Fruit fly (Drosophila melanogaster) whole organism, embryonic: ENCODE results near the gene CG3909.

Experiments used
- Antp ChIP-seq: fragments of 200-800 bp; sonication (Bioruptor generic); optimal IDR thresholded peaks from 3 replicates; lab custom pipeline; 2016; ENCODE audit warnings: missing biosample characterization, missing genetic modification characterization
- Bgb ChIP-seq: fragments of 200-800 bp; sonication (Bioruptor generic); IDR thresholded peaks from 2 replicates; pipeline ENCODE4 v1.3.6; 2022; ENCODE audit warnings: missing biosample characterization, missing genetic modification characterization; ENCODE audit not compliant: partially characterized antibody
- CG10209 ChIP-seq: fragments of 200-800 bp; sonication (Bioruptor generic); optimal IDR thresholded peaks from 3 replicates; lab custom pipeline; 2017; ENCODE audit warnings: missing biosample characterization, mild to moderate bottlenecking, missing genetic modification characterization, missing genetic modification reagents
- CG1024 ChIP-seq: fragments of 200-800 bp; sonication (Bioruptor generic); IDR thresholded peaks from 2 replicates; pipeline ENCODE4 v1.3.6; 2022; ENCODE audit warnings: missing biosample characterization, missing genetic modification characterization
- CG11398 ChIP-seq: fragments of 200-800 bp; sonication (Bioruptor generic); optimal IDR thresholded peaks from 2 replicates; lab custom pipeline; 2016; ENCODE audit warnings: missing biosample characterization, missing genetic modification characterization
- CG13287 ChIP-seq: fragments of 200-800 bp; sonication (Bioruptor generic); IDR thresholded peaks from 2 replicates; pipeline ENCODE4 v1.3.6; 2022; ENCODE audit warnings: missing biosample characterization, missing genetic modification characterization; ENCODE audit not compliant: partially characterized antibody
- CG13296 ChIP-seq: fragments of 200-800 bp; sonication (Bioruptor generic); optimal IDR thresholded peaks from 3 replicates; lab custom pipeline; 2018; ENCODE audit warnings: missing biosample characterization, mild to moderate bottlenecking, missing genetic modification characterization
- CG14965 ChIP-seq: fragments of 200-800 bp; sonication (Bioruptor generic); optimal IDR thresholded peaks from 2 replicates; lab custom pipeline; 2016; ENCODE audit warnings: missing biosample characterization, missing genetic modification characterization, borderline replicate concordance
- CG15601 ChIP-seq: fragments of 200-800 bp; sonication (Bioruptor generic); optimal IDR thresholded peaks from 3 replicates; lab custom pipeline; 2019; ENCODE audit warnings: missing biosample characterization, mild to moderate bottlenecking, missing genetic modification characterization, moderate library complexity
- CG16813 ChIP-seq: fragments of 200-800 bp; sonication (Bioruptor generic); IDR thresholded peaks from 3 replicates; pipeline ENCODE4 v1.3.6; 2022; ENCODE audit warnings: missing biosample characterization, missing genetic modification characterization; ENCODE audit not compliant: partially characterized antibody
- CG17359 ChIP-seq: fragments of 200-800 bp; sonication (Bioruptor generic); optimal IDR thresholded peaks from 3 replicates; lab custom pipeline; 2018; ENCODE audit warnings: missing biosample characterization, mild to moderate bottlenecking, missing genetic modification characterization, moderate library complexity
- CG18262 ChIP-seq: fragments of 200-800 bp; optimal IDR thresholded peaks from 3 replicates; lab custom pipeline; 2019; ENCODE audit warnings: missing biosample characterization, mild to moderate bottlenecking, missing genetic modification characterization, moderate library complexity
- CG18476 ChIP-seq: fragments of 200-800 bp; sonication (Bioruptor generic); optimal IDR thresholded peaks from 2 replicates; lab custom pipeline; 2016; ENCODE audit warnings: missing biosample characterization, mild to moderate bottlenecking, missing genetic modification characterization
- CG18599 ChIP-seq: fragments of 200-800 bp; sonication (Bioruptor generic); optimal IDR thresholded peaks from 3 replicates; lab custom pipeline; 2017; ENCODE audit warnings: missing biosample characterization, missing genetic modification characterization, mild to moderate bottlenecking, moderate library complexity, missing genetic modification reagents
- CG31388 ChIP-seq: fragments of 200-800 bp; sonication (Bioruptor generic); optimal IDR thresholded peaks from 2 replicates; lab custom pipeline; 2016; ENCODE audit warnings: missing biosample characterization, missing genetic modification characterization
- CG3847 ChIP-seq: fragments of 200-800 bp; sonication (Bioruptor generic); IDR thresholded peaks from 2 replicates; pipeline ENCODE4 v1.3.6; 2022; ENCODE audit warnings: missing biosample characterization, missing genetic modification characterization
- CG9727 ChIP-seq: fragments of 200-800 bp; sonication (Bioruptor generic); optimal IDR thresholded peaks from 3 replicates; lab custom pipeline; 2017; ENCODE audit warnings: missing biosample characterization, mild to moderate bottlenecking, missing genetic modification characterization
- CrebB ChIP-seq: fragments of 200-800 bp; sonication (Bioruptor generic); optimal IDR thresholded peaks from 3 replicates; lab custom pipeline; 2018; ENCODE audit warnings: missing biosample characterization, mild to moderate bottlenecking, missing genetic modification characterization
- Dll ChIP-seq: fragments of 200-800 bp; sonication (Bioruptor generic); IDR thresholded peaks from 4 replicates; pipeline ENCODE4 v1.3.6; 2022; ENCODE audit warnings: missing biosample characterization, missing genetic modification characterization; ENCODE audit not compliant: partially characterized antibody
- Doc3 ChIP-seq: fragments of 200-800 bp; sonication (Bioruptor generic); IDR thresholded peaks from 3 replicates; pipeline ENCODE4 v1.3.6; 2022; ENCODE audit warnings: missing biosample characterization, missing genetic modification characterization; ENCODE audit not compliant: partially characterized antibody
- Dref ChIP-seq: fragments of 200-800 bp; sonication (Bioruptor generic); IDR thresholded peaks from 2 replicates; pipeline ENCODE4 v1.3.6; 2022; ENCODE audit warnings: missing biosample characterization, missing genetic modification characterization
- E2f2 ChIP-seq: fragments of 200-800 bp; sonication (Bioruptor generic); IDR thresholded peaks from 2 replicates; pipeline ENCODE4 v1.3.6; 2022; ENCODE audit warnings: missing biosample characterization, missing genetic modification characterization
- HLH4C ChIP-seq: fragments of 200-800 bp; sonication (Bioruptor generic); IDR thresholded peaks from 3 replicates; pipeline ENCODE4 v1.3.6; 2022; ENCODE audit warnings: missing biosample characterization, missing genetic modification characterization; ENCODE audit not compliant: partially characterized antibody
- Hey ChIP-seq: fragments of 200-800 bp; sonication (Bioruptor generic); optimal IDR thresholded peaks from 3 replicates; lab custom pipeline; 2018; ENCODE audit warnings: missing biosample characterization, mild to moderate bottlenecking, missing genetic modification characterization
- HmgD ChIP-seq: fragments of 200-800 bp; sonication (Bioruptor generic); optimal IDR thresholded peaks from 3 replicates; lab custom pipeline; 2016; ENCODE audit warnings: missing biosample characterization, missing genetic modification characterization
- Myb ChIP-seq: fragments of 200-800 bp; sonication (Bioruptor generic); optimal IDR thresholded peaks from 2 replicates; lab custom pipeline; 2016; ENCODE audit warnings: missing biosample characterization, missing genetic modification characterization
- Ptx1 ChIP-seq: fragments of 200-800 bp; sonication (Bioruptor generic); IDR thresholded peaks from 2 replicates; pipeline ENCODE4 v1.3.6; 2022; ENCODE audit warnings: missing biosample characterization, missing genetic modification characterization
- Scr ChIP-seq: fragments of 200-800 bp; sonication (Bioruptor generic); IDR thresholded peaks from 2 replicates; pipeline ENCODE4 v1.3.6; 2022; ENCODE audit warnings: missing biosample characterization, missing genetic modification characterization; ENCODE audit not compliant: partially characterized antibody
- Sry-β ChIP-seq: fragments of 200-800 bp; sonication (Bioruptor generic); optimal IDR thresholded peaks from 2 replicates; lab custom pipeline; 2018; ENCODE audit warnings: missing biosample characterization, mild to moderate bottlenecking, missing genetic modification characterization, moderate library complexity
- Sry-δ ChIP-seq: fragments of 200-800 bp; sonication (Bioruptor generic); optimal IDR thresholded peaks from 2 replicates; lab custom pipeline; 2016; ENCODE audit warnings: missing biosample characterization, missing genetic modification characterization
- YL-1 ChIP-seq: fragments of 200-800 bp; sonication (Bioruptor generic); optimal IDR thresholded peaks from 3 replicates; lab custom pipeline; 2017; ENCODE audit warnings: missing biosample characterization, mild to moderate bottlenecking, missing genetic modification characterization
- esg ChIP-seq: fragments of 200-800 bp; sonication (Bioruptor generic); conservative IDR thresholded peaks from 2 replicates; pipeline ENCODE4 v1.3.6; 2022; ENCODE audit warnings: missing biosample characterization, missing genetic modification characterization
- grn ChIP-seq: fragments of 200-800 bp; sonication (Bioruptor generic); optimal IDR thresholded peaks from 3 replicates; lab custom pipeline; 2017; ENCODE audit warnings: missing biosample characterization, missing genetic modification characterization
- gsb ChIP-seq: fragments of 200-800 bp; sonication (Bioruptor generic); IDR thresholded peaks from 2 replicates; pipeline ENCODE4 v1.3.6; 2022; ENCODE audit warnings: missing biosample characterization, missing genetic modification characterization
- her ChIP-seq: fragments of 200-800 bp; sonication (Bioruptor generic); optimal IDR thresholded peaks from 2 replicates; lab custom pipeline; 2016; ENCODE audit warnings: missing biosample characterization, missing genetic modification characterization
- inv ChIP-seq: fragments of 200-800 bp; sonication (Bioruptor generic); IDR thresholded peaks from 2 replicates; pipeline ENCODE4 v1.3.6; 2022; ENCODE audit warnings: missing biosample characterization, missing genetic modification characterization; ENCODE audit not compliant: partially characterized antibody
- nerfin-2 ChIP-seq: fragments of 200-800 bp; sonication (Bioruptor generic); IDR thresholded peaks from 2 replicates; pipeline ENCODE4 v1.3.6; 2022; ENCODE audit warnings: missing biosample characterization, missing genetic modification characterization; ENCODE audit not compliant: partially characterized antibody
- org-1 ChIP-seq: fragments of 200-800 bp; sonication (Bioruptor generic); optimal IDR thresholded peaks from 2 replicates; lab custom pipeline; 2017; ENCODE audit warnings: missing biosample characterization, missing genetic modification characterization
- pan ChIP-seq, 4 experiments: fragments of >200 bp in 3 of 4; fragments of 200-800 bp in 1 of 4; sonication (Bioruptor generic) in 1 of 4; optimal IDR thresholded peaks in 3 of 4; IDR thresholded peaks in 1 of 4; 2 replicates each; pipeline versions ENCODE4 v1.3.6 to Lab custom; 2017 to 2022; ENCODE audit warnings: missing biosample characterization in 2 of 4, missing genetic modification characterization in 2 of 4, mixed read lengths in 1 of 4
- phol ChIP-seq: fragments of 200-800 bp; sonication (Bioruptor generic); optimal IDR thresholded peaks from 3 replicates; lab custom pipeline; 2018; ENCODE audit warnings: missing biosample characterization, mild to moderate bottlenecking, missing genetic modification characterization, moderate library complexity
- pzg ChIP-seq: fragments of 200-800 bp; sonication (Bioruptor generic); optimal IDR thresholded peaks from 3 replicates; lab custom pipeline; 2018; ENCODE audit warnings: missing biosample characterization, mild to moderate bottlenecking, missing genetic modification characterization, moderate library complexity
- ranshi ChIP-seq: fragments of 200-800 bp; sonication (Bioruptor generic); IDR thresholded peaks from 2 replicates; pipeline ENCODE4 v1.3.6; 2022; ENCODE audit warnings: missing biosample characterization, missing genetic modification characterization
- sens ChIP-seq: fragments of 200-800 bp; sonication (Bioruptor generic); peaks from one replicate; lab custom pipeline; 2016; ENCODE audit warnings: missing biosample characterization, missing genetic modification characterization
- sug ChIP-seq: fragments of 200-800 bp; optimal IDR thresholded peaks from 2 replicates; lab custom pipeline; 2019; ENCODE audit warnings: missing biosample characterization, mild to moderate bottlenecking, missing genetic modification characterization, moderate library complexity
- trem ChIP-seq: fragments of 200-800 bp; optimal IDR thresholded peaks from 3 replicates; lab custom pipeline; 2019; ENCODE audit warnings: missing biosample characterization, mild to moderate bottlenecking, missing genetic modification characterization, moderate library complexity
- yki ChIP-seq: fragments of >200 bp; optimal IDR thresholded peaks from 3 replicates; lab custom pipeline; 2018

Gene CG3909

dm6 chr3R:10048842-10049527, 5.9 kb downstream of the CG3909 start, which contains the start of gene ohgt (continued):
- TF ChIP-seq CG18476 (peak; percentile 27), Antp (GFP tag; lab: Kevin White, UChicago) (no peak), trem (tag; lab: Kevin White, UChicago) (peak; percentile 28), gsb (GFP tag; lab: Robert Waterston, UW) (no peak), CG11398 (GFP tag; lab: Kevin White, UChicago) (no peak), Ptx1 (GFP tag; lab: Robert Waterston, UW) (no peak), CG31388 (GFP tag; lab: Kevin White, UChicago) (no peak), Bgb (GFP tag; lab: Robert Waterston, UW) (peak; percentile 33; the same call in 1 of the 2 replicates), CG9727 (GFP tag; lab: Kevin White, UChicago) (peak; percentile 8), YL-1 (GFP tag; lab: Kevin White, UChicago) (peak; percentile 36), CG3847 (GFP tag; lab: Robert Waterston, UW) (no peak), esg (GFP tag; lab: Robert Waterston, UW) (no peak), Dll (GFP tag; lab: Robert Waterston, UW) (0 out of 4 replicates have a peak, but pooled peaks have one; percentile 50), org-1 (GFP tag; lab: Kevin White, UChicago) (no peak), CG1024 (GFP tag; lab: Robert Waterston, UW) (no peak), sug (peak; percentile 7), CG13296 (peak; percentile 36), yki (lab: Kevin White, UChicago) (no peak), CG17359 (tag; lab: Kevin White, UChicago) (no peak), Sry-β (GFP tag; lab: Kevin White, UChicago) (peak; percentile 86), CG10209 (no peak), pan (optimal IDR thresholded peaks at IDR 0.05; lab: Kevin White, UChicago) (no peak), pan (GFP tag; optimal IDR thresholded peaks at IDR 0.05 in 1 of 2, IDR thresholded peaks at IDR 0.05 in 1 of 2) (no peak), CG15601 (tag; lab: Kevin White, UChicago) (no peak), her (GFP tag; lab: Kevin White, UChicago) (no peak)

dm6 chr3R:10052695-10053382, 9.8 kb downstream of the CG3909 start, which contains the start of the genes Fancl and Npc2e:
TSS of gene Fancl (minus strand) at chr3R:10052869.
TSS of gene Npc2e (plus strand) at chr3R:10053332.
- TF ChIP-seq phol (tag; lab: Kevin White, UChicago): peak; percentile 80
- no peak for TF ChIP-seq CG14965 (GFP tag; lab: Kevin White, UChicago)
- TF ChIP-seq CG18599 (GFP tag; lab: Kevin White, UChicago): no peak
- TF ChIP-seq sens (GFP tag; lab: Kevin White, UChicago): peak; percentile 16
- TF ChIP-seq ranshi (GFP tag; lab: Robert Waterston, UW): 0 out of 2 replicates have a peak, but pooled peaks have one; percentile 20
- TF ChIP-seq Antp (GFP tag; lab: Kevin White, UChicago): no peak
- TF ChIP-seq Scr (GFP tag; lab: Robert Waterston, UW): peak; percentile 46; the same call in 1 of the 2 replicates
- TF ChIP-seq Doc3 (GFP tag; lab: Robert Waterston, UW): 0 out of 3 replicates have a peak, but pooled peaks have one; percentile 42
- peak; percentile 79 for TF ChIP-seq Sry-δ (GFP tag; lab: Kevin White, UChicago)
- peak; percentile 29 for TF ChIP-seq pzg
- TF ChIP-seq Myb (GFP tag; lab: Kevin White, UChicago): peak; percentile 29
- TF ChIP-seq Dref (GFP tag; lab: Robert Waterston, UW): peak; percentile 69
- TF ChIP-seq CG18262: no peak
- TF ChIP-seq nerfin-2 (GFP tag; lab: Robert Waterston, UW): peak; percentile 46; the same call in 1 of the 2 replicates
- peak; percentile 68 for TF ChIP-seq CG13287 (GFP tag; lab: Robert Waterston, UW)
- TF ChIP-seq CrebB (tag; lab: Kevin White, UChicago): no peak
- TF ChIP-seq HLH4C (GFP tag; lab: Robert Waterston, UW): 0 out of 3 replicates have a peak, but pooled peaks have one; percentile 47
- TF ChIP-seq Hey (tag; lab: Kevin White, UChicago): peak; percentile 54
- peak; percentile 1 for TF ChIP-seq HmgD (GFP tag; lab: Kevin White, UChicago)
- peak; percentile 44; the same call in 1 of the 3 replicates for TF ChIP-seq CG16813 (GFP tag; lab: Robert Waterston, UW)
- no peak for TF ChIP-seq inv (GFP tag; lab: Robert Waterston, UW)
- peak; percentile 92 for TF ChIP-seq E2f2 (GFP tag; lab: Robert Waterston, UW)
- peak; percentile 37 for TF ChIP-seq grn (GFP tag; lab: Kevin White, UChicago)
